Fruit fly (Drosophila melanogaster): Measurements from ENCODE around the gene Taf3.
A peak's percentile ranks its signal among the peaks of the same experiment; 100 is the strongest.

Taf3 gene

dm6 chr4:481739-482138 is 15.1 kb upstream of the Taf3 start (continued):
- TF ChIP-seq Lpt (GFP tag; optimal IDR thresholded peaks at IDR 0.05) (no peak), HHEX (GFP tag; optimal IDR thresholded peaks at IDR 0.05) (no peak), CG2120 (GFP tag; optimal IDR thresholded peaks at IDR 0.05) (no peak), CG7786 (GFP tag; optimal IDR thresholded peaks at IDR 0.05) (no peak), CG10654 (GFP tag; optimal IDR thresholded peaks at IDR 0.05) (no peak), CG14014 (GFP tag; IDR thresholded peaks at IDR 0.05) (no peak), tap (tag; optimal IDR thresholded peaks at IDR 0.05) (no peak), CG4617 (GFP tag; optimal IDR thresholded peaks at IDR 0.05; ENCODE audit: borderline replicate concordance) (peak; percentile 71), CG7372 (GFP tag; IDR thresholded peaks at IDR 0.05) (no peak), CG13287 (GFP tag; IDR thresholded peaks at IDR 0.05; ENCODE audit: partially characterized antibody) (peak; percentile 67), Ptx1 (GFP tag; IDR thresholded peaks at IDR 0.05) (no peak), CG8924 (tag; optimal IDR thresholded peaks at IDR 0.05) (no peak), CG12769 (tag; optimal IDR thresholded peaks at IDR 0.05) (no peak), CG17912 (GFP tag; optimal IDR thresholded peaks at IDR 0.05) (no peak), pan (optimal IDR thresholded peaks at IDR 0.05) (no peak), pan (GFP tag; optimal IDR thresholded peaks at IDR 0.05 in 1 of 2, IDR thresholded peaks at IDR 0.05 in 1 of 2) (no peak), CG10462 (GFP tag; optimal IDR thresholded peaks at IDR 0.05) (no peak), CG2889 (GFP tag; IDR thresholded peaks at IDR 0.05) (no peak), CG10366 (GFP tag; IDR thresholded peaks at IDR 0.05) (no peak), Sry-δ (GFP tag; optimal IDR thresholded peaks at IDR 0.05) (peak; percentile 74), CG1603 (tag; optimal IDR thresholded peaks at IDR 0.05) (peak; percentile 1), lbe (GFP tag; optimal IDR thresholded peaks at IDR 0.05) (no peak), CG11093 (GFP tag; IDR thresholded peaks at IDR 0.05) (no peak), CG9876 (GFP tag; optimal IDR thresholded peaks at IDR 0.05) (no peak), sob (GFP tag; IDR thresholded peaks at IDR 0.05) (no peak), CG13624 (GFP tag; optimal IDR thresholded peaks at IDR 0.05) (no peak), Myb (GFP tag; optimal IDR thresholded peaks at IDR 0.05) (peak; percentile 5), sisA (GFP tag; IDR thresholded peaks at IDR 0.05) (no peak), Dad (GFP tag; optimal IDR thresholded peaks at IDR 0.05) (no peak), shn (GFP tag; optimal IDR thresholded peaks at IDR 0.05) (no peak), CG42726 (GFP tag; IDR thresholded peaks at IDR 0.05; ENCODE audit: partially characterized antibody) (peak; percentile 70; the same call in 1 of the 2 replicates), gfzf (GFP tag; optimal IDR thresholded peaks at IDR 0.05) (peak; percentile 33), CoRest (tag; optimal IDR thresholded peaks at IDR 0.05) (no peak), kah (GFP tag; optimal IDR thresholded peaks at IDR 0.05) (no peak), CG12236 (GFP tag; optimal IDR thresholded peaks at IDR 0.05) (no peak), hth (optimal IDR thresholded peaks at IDR 0.05) (no peak), CG15073 (GFP tag; optimal IDR thresholded peaks at IDR 0.05) (no peak), Adf1 (GFP tag; IDR thresholded peaks at IDR 0.05) (no peak), Asciz (GFP tag; optimal IDR thresholded peaks at IDR 0.05) (no peak), ci (GFP tag; IDR thresholded peaks at IDR 0.05) (no peak), Scr (GFP tag; IDR thresholded peaks at IDR 0.05; ENCODE audit: partially characterized antibody) (peak; percentile 80), tna (GFP tag; IDR thresholded peaks at IDR 0.05; ENCODE audit: partially characterized antibody) (peak; percentile 66), kay (GFP tag; optimal IDR thresholded peaks at IDR 0.05) (no peak), BtbVII (GFP tag; optimal IDR thresholded peaks at IDR 0.05) (no peak), CG32532 (GFP tag; IDR thresholded peaks at IDR 0.05) (no peak), CG9932 (GFP tag; IDR thresholded peaks at IDR 0.05) (no peak), CG10565 (GFP tag; optimal IDR thresholded peaks at IDR 0.05) (no peak), tll (GFP tag; optimal IDR thresholded peaks at IDR 0.05) (no peak), cg (GFP tag; optimal IDR thresholded peaks at IDR 0.05) (no peak), Bgb (GFP tag; IDR thresholded peaks at IDR 0.05; ENCODE audit: partially characterized antibody) (peak; percentile 74), CG3995 (GFP tag; optimal IDR thresholded peaks at IDR 0.05) (peak; percentile 9), pros (GFP tag; optimal IDR thresholded peaks at IDR 0.05) (no peak)
